Fruit fly (Drosophila melanogaster) whole organism, adult: ENCODE measurements around the gene gny.

Experiments used
- CG11617 ChIP-seq: fragments of 200-800 bp; sonication (Bioruptor generic); optimal IDR thresholded peaks from 2 replicates; lab custom pipeline; 2017; ENCODE audit warnings: mild to moderate bottlenecking, missing biosample characterization, missing genetic modification reagents, missing genetic modification characterization
- CG12768 ChIP-seq: fragments of 200-800 bp; sonication (Bioruptor generic); optimal IDR thresholded peaks from 2 replicates; lab custom pipeline; 2017; ENCODE audit warnings: missing biosample characterization, missing genetic modification characterization, mild to moderate bottlenecking, moderate library complexity, missing genetic modification reagents
- CG14711 ChIP-seq: fragments of 200-800 bp; sonication (Bioruptor generic); optimal IDR thresholded peaks from 2 replicates; lab custom pipeline; 2018; ENCODE audit warnings: missing biosample characterization, mild to moderate bottlenecking, missing genetic modification characterization, moderate library complexity
- CG1620 ChIP-seq: fragments of 200-800 bp; sonication (Bioruptor generic); optimal IDR thresholded peaks from 2 replicates; lab custom pipeline; 2016; ENCODE audit warnings: missing biosample characterization, missing genetic modification characterization
- CG33017 ChIP-seq: fragments of 200-800 bp; sonication (Bioruptor generic); optimal IDR thresholded peaks from 2 replicates; lab custom pipeline; 2018; ENCODE audit warnings: missing biosample characterization, mild to moderate bottlenecking, missing genetic modification characterization, moderate library complexity
- CG5204 ChIP-seq: fragments of 200-800 bp; sonication (Bioruptor generic); optimal IDR thresholded peaks from 2 replicates; lab custom pipeline; 2016; ENCODE audit warnings: missing biosample characterization, missing genetic modification characterization
- CG7045 ChIP-seq: fragments of 200-800 bp; sonication (Bioruptor generic); optimal IDR thresholded peaks from 2 replicates; lab custom pipeline; 2017; ENCODE audit warnings: missing biosample characterization, mild to moderate bottlenecking, missing genetic modification characterization
- CG7101 ChIP-seq: fragments of 200-800 bp; sonication (Bioruptor generic); optimal IDR thresholded peaks from 2 replicates; lab custom pipeline; 2018; ENCODE audit warnings: missing biosample characterization, mild to moderate bottlenecking, missing genetic modification characterization, moderate library complexity
- Clk ChIP-seq: fragments of 200-800 bp; sonication (Bioruptor generic); optimal IDR thresholded peaks from 2 replicates; lab custom pipeline; 2017; ENCODE audit warnings: missing biosample characterization, missing genetic modification characterization
- Crg-1 ChIP-seq: fragments of 200-800 bp; sonication (Bioruptor generic); optimal IDR thresholded peaks from 2 replicates; lab custom pipeline; 2016; ENCODE audit warnings: missing biosample characterization, missing genetic modification characterization
- Hr96 ChIP-seq: fragments of 200-800 bp; sonication (Bioruptor generic); optimal IDR thresholded peaks from 2 replicates; lab custom pipeline; 2016; ENCODE audit warnings: missing biosample characterization, missing genetic modification characterization
- Mnt ChIP-seq: fragments of 200-800 bp; sonication (Bioruptor generic); optimal IDR thresholded peaks from 2 replicates; lab custom pipeline; 2016; ENCODE audit warnings: missing biosample characterization, mild to moderate bottlenecking, missing genetic modification characterization
- bab1 ChIP-seq: fragments of 200-800 bp; sonication (Bioruptor generic); optimal IDR thresholded peaks from 3 replicates; lab custom pipeline; 2019; ENCODE audit warnings: missing biosample characterization, mild to moderate bottlenecking, missing genetic modification characterization, moderate library complexity
- cic ChIP-seq: fragments of 200-800 bp; sonication (Bioruptor generic); optimal IDR thresholded peaks from 2 replicates; lab custom pipeline; 2017; ENCODE audit warnings: missing biosample characterization, mild to moderate bottlenecking, missing genetic modification characterization, moderate library complexity
- cnc ChIP-seq, 2 experiments: fragments of >200 bp; optimal IDR thresholded peaks; 2 replicates each; lab custom pipeline; 2017
- kay ChIP-seq: fragments of 200-800 bp; sonication (Bioruptor generic); peaks from one replicate; lab custom pipeline; 2016; ENCODE audit warnings: missing biosample characterization, missing genetic modification characterization, borderline replicate concordance
- ovo ChIP-seq: fragments of 200-800 bp; sonication (Bioruptor generic); optimal IDR thresholded peaks from 2 replicates; lab custom pipeline; 2016; ENCODE audit warnings: missing biosample characterization, missing genetic modification characterization
- pad ChIP-seq: fragments of 200-800 bp; sonication (Bioruptor generic); optimal IDR thresholded peaks from 3 replicates; lab custom pipeline; 2017; ENCODE audit warnings: missing biosample characterization, missing genetic modification characterization, mild to moderate bottlenecking, moderate library complexity, missing genetic modification reagents
- tj ChIP-seq: fragments of 200-800 bp; sonication (Bioruptor generic); optimal IDR thresholded peaks from 3 replicates; lab custom pipeline; 2017; ENCODE audit warnings: missing biosample characterization, mild to moderate bottlenecking, missing genetic modification characterization, moderate library complexity
- toe ChIP-seq: fragments of 200-800 bp; sonication (Bioruptor generic); optimal IDR thresholded peaks from 2 replicates; lab custom pipeline; 2016; ENCODE audit warnings: missing biosample characterization, missing genetic modification characterization

gny gene

DNA sequence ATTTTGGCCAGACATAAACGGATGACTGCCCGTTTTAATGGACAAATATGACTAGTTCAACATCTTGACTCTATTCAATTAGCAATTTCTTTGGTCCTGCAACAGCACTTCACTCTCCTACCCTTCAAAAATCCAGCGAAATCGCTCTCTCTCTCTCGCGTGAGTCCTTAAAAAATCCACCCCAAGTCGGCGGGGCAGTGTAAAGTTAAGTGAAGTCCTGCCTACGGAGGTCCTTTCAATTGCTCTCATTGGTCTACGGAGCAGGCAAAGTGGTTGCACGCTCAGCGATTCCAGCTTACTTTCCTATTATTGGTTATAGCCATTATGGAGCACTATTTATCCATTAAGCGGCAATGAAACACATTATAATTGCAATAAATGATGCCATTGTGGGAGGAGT lies 26.0 kb upstream of the gny start, which contains the start of gene CG34367:
Gene CG34367 (minus strand): TSS at position 35 of the 400 bp plus-strand sequence.
- TF ChIP-seq kay (no peak), Crg-1 (GFP tag; lab: Kevin White, UChicago) (no peak), ovo (GFP tag; lab: Kevin White, UChicago) (no peak), Clk (GFP tag; lab: Kevin White, UChicago) (no peak), CG14711 (tag; lab: Kevin White, UChicago) (no peak), CG7045 (GFP tag; lab: Kevin White, UChicago) (no peak), CG7101 (tag; lab: Kevin White, UChicago) (no peak), toe (GFP tag; lab: Kevin White, UChicago) (no peak), Mnt (no peak), cnc (optimal IDR thresholded peaks at IDR 0.05; lab: Kevin White, UChicago) (no peak), cic (GFP tag; lab: Kevin White, UChicago) (no peak), CG1620 (GFP tag; lab: Kevin White, UChicago) (no peak), Hr96 (GFP tag; lab: Kevin White, UChicago) (no peak)

DNA sequence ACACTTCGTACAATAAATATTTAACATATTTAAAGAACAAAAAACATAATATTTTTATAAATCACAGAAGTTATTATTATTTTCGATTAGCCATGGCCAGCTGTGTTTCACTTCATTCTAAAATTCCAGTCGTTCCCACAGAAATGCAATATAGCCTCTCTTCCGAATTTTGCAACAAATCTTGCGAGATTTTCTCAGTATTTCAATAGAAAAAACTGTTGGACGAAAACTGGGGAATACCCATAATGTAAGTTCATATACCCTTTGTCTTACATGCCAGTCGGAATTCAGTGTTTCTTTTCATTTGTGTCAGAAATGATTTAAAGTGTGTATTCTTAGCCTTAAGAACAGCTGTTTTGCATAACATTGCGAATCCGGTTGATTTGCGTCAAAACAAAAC lies 23.4 kb upstream of the gny start, which contains the start of the genes CtsL4 and ClpP:
Gene CtsL4 (minus strand): TSS at position 90 of the 400 bp plus-strand sequence.
Gene ClpP (plus strand): TSS at position 288 of the 400 bp plus-strand sequence.
- TF ChIP-seq CG1620 (GFP tag; lab: Kevin White, UChicago): peak; percentile 6
- no peak for TF ChIP-seq Mnt
- TF ChIP-seq CG5204 (GFP tag; lab: Kevin White, UChicago): no peak
- TF ChIP-seq ovo (GFP tag; lab: Kevin White, UChicago): no peak
- no peak for TF ChIP-seq CG12768 (GFP tag; lab: Kevin White, UChicago)
- no peak for TF ChIP-seq CG7045 (GFP tag; lab: Kevin White, UChicago)
- TF ChIP-seq Crg-1 (GFP tag; lab: Kevin White, UChicago): no peak
- peak; percentile 36 for TF ChIP-seq CG7101 (tag; lab: Kevin White, UChicago)
- peak; percentile 72 for TF ChIP-seq tj (GFP tag; lab: Kevin White, UChicago)
- TF ChIP-seq kay: no peak
- TF ChIP-seq Clk (GFP tag; lab: Kevin White, UChicago): no peak
- no peak for TF ChIP-seq toe (GFP tag; lab: Kevin White, UChicago)
- TF ChIP-seq cic (GFP tag; lab: Kevin White, UChicago): no peak
- TF ChIP-seq CG11617: peak; percentile 35
- no peak for TF ChIP-seq pad

DNA sequence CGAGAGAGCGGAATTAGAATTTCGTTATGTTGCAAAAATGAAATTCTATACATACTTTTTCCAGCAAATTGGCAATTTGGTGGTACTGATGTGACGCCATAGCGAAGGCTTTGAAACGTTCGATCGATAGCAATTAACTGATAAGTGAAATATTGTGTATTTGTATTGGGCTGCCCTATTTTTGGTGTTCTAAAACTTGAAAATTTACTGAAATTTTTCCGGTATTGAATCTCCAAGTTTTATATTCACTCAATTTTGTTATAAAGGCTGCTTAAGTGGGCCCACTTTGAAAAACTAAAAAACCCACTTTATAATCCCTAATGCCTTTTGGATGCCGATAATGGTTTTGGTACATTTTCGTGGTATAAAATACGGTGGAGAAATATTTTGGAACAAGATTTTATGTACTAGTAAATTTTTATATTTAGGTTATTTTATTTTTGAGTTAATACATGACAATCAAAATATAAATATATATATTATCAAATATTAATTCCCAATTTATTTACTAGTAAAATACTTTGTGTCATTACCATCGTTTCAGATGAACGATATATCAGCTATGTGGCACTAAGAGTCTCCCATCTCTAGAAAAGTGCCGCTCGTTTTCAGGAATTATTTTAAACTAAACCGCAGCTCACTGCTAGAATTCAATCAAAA lies 17.4 kb upstream of the gny start, which contains the start of the genes Cand1 and pim:
Gene Cand1 (minus strand): TSS at position 300 of the 660 bp plus-strand sequence.
Gene pim (plus strand): TSS at position 582 of the 660 bp plus-strand sequence.
- TF ChIP-seq CG7101 (tag; lab: Kevin White, UChicago) (peak; percentile 50), Crg-1 (GFP tag; lab: Kevin White, UChicago) (no peak), CG33017 (tag; lab: Kevin White, UChicago) (no peak)

DNA sequence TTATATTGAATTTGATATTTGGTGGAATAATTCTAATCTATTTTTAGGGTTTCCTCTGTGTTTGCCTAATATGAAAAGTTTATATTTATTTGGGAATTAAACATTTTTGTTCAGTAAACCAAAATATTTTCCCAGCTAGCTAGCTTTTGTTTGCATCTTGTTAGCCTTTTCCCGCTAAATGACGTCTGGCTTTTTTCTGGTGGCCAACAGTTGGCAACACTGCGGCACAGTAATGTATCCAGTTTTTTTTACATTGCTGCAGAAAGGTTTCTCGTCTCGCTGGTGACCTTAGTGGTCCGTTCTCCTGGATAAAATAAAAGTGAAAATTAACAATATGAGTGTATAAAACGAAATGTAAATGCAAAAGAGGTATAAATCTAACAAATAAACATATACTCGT lies 15.7 kb upstream of the gny start, which contains the start of gene lft:
Gene lft (plus strand): TSS at position 243 of the 400 bp plus-strand sequence.
- no peak for TF ChIP-seq CG14711 (tag; lab: Kevin White, UChicago)
- no peak for TF ChIP-seq ovo (GFP tag; lab: Kevin White, UChicago)
- TF ChIP-seq kay: no peak
- no peak for TF ChIP-seq CG11617
- TF ChIP-seq toe (GFP tag; lab: Kevin White, UChicago): no peak
- TF ChIP-seq CG12768 (GFP tag; lab: Kevin White, UChicago): no peak
- TF ChIP-seq Mnt: no peak
- TF ChIP-seq Clk (GFP tag; lab: Kevin White, UChicago): no peak
- TF ChIP-seq CG5204 (GFP tag; lab: Kevin White, UChicago): no peak
- no peak for TF ChIP-seq CG33017 (tag; lab: Kevin White, UChicago)
- TF ChIP-seq bab1 (GFP tag; lab: Kevin White, UChicago): no peak
- no peak for TF ChIP-seq tj (GFP tag; lab: Kevin White, UChicago)
- TF ChIP-seq Hr96 (GFP tag; lab: Kevin White, UChicago): no peak
- TF ChIP-seq cnc (optimal IDR thresholded peaks at IDR 0.05; lab: Kevin White, UChicago): no peak

DNA sequence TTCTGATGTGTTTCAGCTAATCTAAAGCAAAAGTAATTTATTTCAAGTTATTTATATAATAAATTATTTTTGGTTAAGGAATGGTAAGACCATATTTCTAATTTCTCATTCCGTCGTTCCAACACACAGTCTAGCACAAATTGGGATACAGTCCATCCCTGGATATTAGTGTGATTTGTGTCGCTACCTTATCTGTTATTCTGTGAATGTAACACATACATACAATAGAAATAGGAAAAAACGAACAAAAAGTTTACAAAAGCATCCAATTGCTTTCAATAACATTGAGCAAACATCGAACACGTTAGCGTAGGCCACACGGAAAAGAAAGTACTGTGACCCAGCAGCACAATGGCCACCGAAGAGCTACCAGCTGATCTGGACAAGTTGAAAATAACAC lies 13.4 kb upstream of the gny start, which contains the start of gene CG5056:
Gene CG5056 (plus strand): TSS at position 168 of the 400 bp plus-strand sequence.
- TF ChIP-seq cnc (optimal IDR thresholded peaks at IDR 0.05; lab: Kevin White, UChicago) (no peak), ovo (GFP tag; lab: Kevin White, UChicago) (no peak), Hr96 (GFP tag; lab: Kevin White, UChicago) (no peak), Crg-1 (GFP tag; lab: Kevin White, UChicago) (peak; percentile 12), bab1 (GFP tag; lab: Kevin White, UChicago) (peak; percentile 69), pad (no peak), CG7045 (GFP tag; lab: Kevin White, UChicago) (no peak), toe (GFP tag; lab: Kevin White, UChicago) (no peak), tj (GFP tag; lab: Kevin White, UChicago) (no peak), CG33017 (tag; lab: Kevin White, UChicago) (peak; percentile 10), CG5204 (GFP tag; lab: Kevin White, UChicago) (no peak), CG7101 (tag; lab: Kevin White, UChicago) (no peak), Clk (GFP tag; lab: Kevin White, UChicago) (no peak), CG1620 (GFP tag; lab: Kevin White, UChicago) (no peak), CG11617 (no peak), CG14711 (tag; lab: Kevin White, UChicago) (peak; percentile 37), CG12768 (GFP tag; lab: Kevin White, UChicago) (no peak), Mnt (no peak), cic (GFP tag; lab: Kevin White, UChicago) (no peak)
